Worm (Caenorhabditis elegans) whole organism, midembryonic: ENCODE measurements around the gene F32D8.15.

Experiments used
- T22C8.4 ChIP-seq: fragments of 200-800 bp; sonication (Bioruptor generic); IDR thresholded peaks from 2 replicates; pipeline ENCODE4 v1.3.6; 2022; ENCODE audit warnings: missing genetic modification characterization, missing compliant biosample characterization
- flt-1 ChIP-seq: fragments of 200-800 bp; sonication (Bioruptor generic); IDR thresholded peaks from 2 replicates; pipeline ENCODE4 v1.3.6; 2022; ENCODE audit warnings: missing genetic modification characterization, missing compliant biosample characterization
- med-1 ChIP-seq: sonication (generic microtip); optimal IDR thresholded peaks from 2 replicates; lab custom pipeline; 2017; ENCODE audit warnings: missing genetic modification characterization, mild to moderate bottlenecking, missing compliant biosample characterization, antibody characterized with exemption, missing genetic modification reagents; ENCODE audit not compliant: insufficient read depth
- ref-1 ChIP-seq: fragments of 200-800 bp; sonication (Bioruptor generic); conservative IDR thresholded peaks from 2 replicates; pipeline ENCODE4 v1.3.6; 2022; ENCODE audit warnings: missing genetic modification reagents, missing genetic modification characterization, missing compliant biosample characterization
- tab-1 ChIP-seq: fragments of 200-800 bp; sonication (Bioruptor generic); IDR thresholded peaks from 2 replicates; pipeline ENCODE4 v1.3.6; 2022; ENCODE audit warnings: missing genetic modification characterization, missing compliant biosample characterization
- ztf-23 ChIP-seq: fragments of 200-800 bp; sonication (Bioruptor generic); IDR thresholded peaks from 2 replicates; pipeline ENCODE4 v1.3.6; 2022; ENCODE audit warnings: missing genetic modification reagents, missing genetic modification characterization, missing compliant biosample characterization
- ztf-29 ChIP-seq: fragments of 200-800 bp; sonication (Bioruptor generic); IDR thresholded peaks from 2 replicates; pipeline ENCODE4 v1.3.6; 2022; ENCODE audit warnings: missing genetic modification reagents, missing genetic modification characterization, missing compliant biosample characterization

- no peak for TF ChIP-seq flt-1 (GFP tag; lab: Robert Waterston, UW)
- no peak for TF ChIP-seq ztf-23
- TF ChIP-seq med-1 (GFP tag; lab: Kevin White, UChicago), result no peak
- no peak for TF ChIP-seq tab-1 (GFP tag; lab: Robert Waterston, UW)
- no peak for TF ChIP-seq ztf-29
- no peak for TF ChIP-seq ref-1 (GFP tag; lab: Robert Waterston, UW)
- TF ChIP-seq T22C8.4, result no peak
These were observed 17.9 kb downstream of the F32D8.15 start, which contains the start of gene nas-31 for ce11 chrV:10921747-10922146.
